Fruit fly (Drosophila melanogaster) whole organism, embryonic: Measurements from ENCODE around the gene Arl8.

Experiments
- ATbp ChIP-seq: fragments of 200-800 bp; sonication (Bioruptor generic); optimal IDR thresholded peaks from 2 replicates; lab custom pipeline; 2017; ENCODE audit warnings: missing biosample characterization, mild to moderate bottlenecking, missing genetic modification characterization, missing genetic modification reagents
- Ada2b ChIP-seq: fragments of 200-800 bp; sonication (Bioruptor generic); IDR thresholded peaks from 2 replicates; pipeline ENCODE4 v1.3.6; 2022; ENCODE audit warnings: missing biosample characterization, missing genetic modification characterization
- Aef1 ChIP-seq: fragments of 200-800 bp; sonication (Bioruptor generic); IDR thresholded peaks from 3 replicates; pipeline ENCODE4 v1.3.6; 2022; ENCODE audit warnings: missing biosample characterization, missing genetic modification characterization
- Bdp1 ChIP-seq: fragments of 200-800 bp; sonication (Bioruptor generic); optimal IDR thresholded peaks from 3 replicates; lab custom pipeline; 2016; ENCODE audit warnings: missing biosample characterization, missing genetic modification characterization
- CG10267 ChIP-seq: fragments of 200-800 bp; sonication (Bioruptor generic); optimal IDR thresholded peaks from 2 replicates; lab custom pipeline; 2018; ENCODE audit warnings: missing biosample characterization, mild to moderate bottlenecking, missing genetic modification characterization, moderate library complexity
- CG10366 ChIP-seq: fragments of 200-800 bp; sonication (Bioruptor generic); IDR thresholded peaks from 2 replicates; pipeline ENCODE4 v1.3.6; 2022; ENCODE audit warnings: missing biosample characterization, missing genetic modification characterization
- CG10979 ChIP-seq: fragments of 200-800 bp; sonication (Bioruptor generic); optimal IDR thresholded peaks from 2 replicates; lab custom pipeline; 2018; ENCODE audit warnings: missing biosample characterization, mild to moderate bottlenecking, missing genetic modification characterization, moderate library complexity
- CG11560 ChIP-seq: fragments of 200-800 bp; sonication (Bioruptor generic); IDR thresholded peaks from 3 replicates; pipeline ENCODE4 v1.3.6; 2022; ENCODE audit warnings: missing biosample characterization, missing genetic modification characterization
- CG12391 ChIP-seq: fragments of 200-800 bp; sonication (Bioruptor generic); optimal IDR thresholded peaks from 3 replicates; lab custom pipeline; 2018; ENCODE audit warnings: missing biosample characterization, mild to moderate bottlenecking, missing genetic modification characterization, moderate library complexity
- CG12942 ChIP-seq: fragments of 200-800 bp; sonication (Bioruptor generic); optimal IDR thresholded peaks from 3 replicates; lab custom pipeline; 2016; ENCODE audit warnings: missing biosample characterization, missing genetic modification characterization
- CG1529 ChIP-seq: fragments of 200-800 bp; sonication (Bioruptor generic); optimal IDR thresholded peaks from 3 replicates; lab custom pipeline; 2018; ENCODE audit warnings: missing biosample characterization, missing genetic modification characterization
- CG1602 ChIP-seq: fragments of 200-800 bp; sonication (Bioruptor generic); optimal IDR thresholded peaks from 3 replicates; lab custom pipeline; 2016; ENCODE audit warnings: missing biosample characterization, missing genetic modification characterization
- CG17328 ChIP-seq: fragments of 200-800 bp; sonication (Bioruptor generic); IDR thresholded peaks from 2 replicates; pipeline ENCODE4 v1.3.6; 2022; ENCODE audit warnings: missing biosample characterization, missing genetic modification characterization
- CG17568 ChIP-seq: fragments of 200-800 bp; sonication (Bioruptor generic); optimal IDR thresholded peaks from 2 replicates; lab custom pipeline; 2018; ENCODE audit warnings: missing biosample characterization, mild to moderate bottlenecking, missing genetic modification characterization, moderate library complexity
- CG2129 ChIP-seq: fragments of 200-800 bp; sonication (Bioruptor generic); IDR thresholded peaks from 2 replicates; pipeline ENCODE4 v1.3.6; 2022; ENCODE audit warnings: missing biosample characterization, missing genetic modification characterization; ENCODE audit not compliant: partially characterized antibody
- CG2875 ChIP-seq: fragments of 200-800 bp; sonication (Bioruptor generic); optimal IDR thresholded peaks from 2 replicates; lab custom pipeline; 2017; ENCODE audit warnings: missing biosample characterization, mild to moderate bottlenecking, missing genetic modification characterization, missing genetic modification reagents
- CG3838 ChIP-seq: fragments of 200-800 bp; sonication (Bioruptor generic); optimal IDR thresholded peaks from 3 replicates; lab custom pipeline; 2016; ENCODE audit warnings: missing biosample characterization, missing genetic modification characterization
- CG5180 ChIP-seq: fragments of 200-800 bp; sonication (Bioruptor generic); optimal IDR thresholded peaks from 3 replicates; lab custom pipeline; 2017; ENCODE audit warnings: missing biosample characterization, missing genetic modification characterization, mild to moderate bottlenecking, moderate library complexity, missing genetic modification reagents
- CG6689 ChIP-seq: fragments of 200-800 bp; sonication (Bioruptor generic); IDR thresholded peaks from 2 replicates; pipeline ENCODE4 v1.3.6; 2022; ENCODE audit warnings: missing biosample characterization, missing genetic modification characterization
- CG7928 ChIP-seq: fragments of 200-800 bp; sonication (Bioruptor generic); optimal IDR thresholded peaks from 2 replicates; lab custom pipeline; 2017; ENCODE audit warnings: missing biosample characterization, mild to moderate bottlenecking, missing genetic modification characterization
- CG8359 ChIP-seq: fragments of 200-800 bp; sonication (Bioruptor generic); optimal IDR thresholded peaks from 2 replicates; lab custom pipeline; 2017; ENCODE audit warnings: missing biosample characterization, mild to moderate bottlenecking, missing genetic modification characterization, borderline replicate concordance
- CG9437 ChIP-seq: fragments of 200-800 bp; sonication (Bioruptor generic); optimal IDR thresholded peaks from 2 replicates; lab custom pipeline; 2018; ENCODE audit warnings: missing biosample characterization, mild to moderate bottlenecking, missing genetic modification characterization
- Dbx ChIP-seq: fragments of 200-800 bp; sonication (Bioruptor generic); IDR thresholded peaks from 3 replicates; pipeline ENCODE4 v1.3.6; 2022; ENCODE audit warnings: missing biosample characterization, missing genetic modification characterization
- Ets65A ChIP-seq: fragments of 200-800 bp; sonication (Bioruptor generic); peaks from one replicate; lab custom pipeline; 2016; ENCODE audit warnings: missing biosample characterization, missing genetic modification characterization
- GATAe ChIP-seq: fragments of 200-800 bp; sonication (Bioruptor generic); conservative IDR thresholded peaks from 2 replicates; pipeline ENCODE4 v1.3.6; 2022; ENCODE audit warnings: missing biosample characterization, missing genetic modification characterization
- Hmr ChIP-seq: fragments of 200-800 bp; sonication (Bioruptor generic); optimal IDR thresholded peaks from 3 replicates; lab custom pipeline; 2017; ENCODE audit warnings: mild to moderate bottlenecking, missing biosample characterization, missing genetic modification reagents, missing genetic modification characterization
- Jarid2 ChIP-seq: fragments of 200-800 bp; sonication (Bioruptor generic); optimal IDR thresholded peaks from 3 replicates; lab custom pipeline; 2017; ENCODE audit warnings: mild to moderate bottlenecking, missing biosample characterization, missing genetic modification reagents, missing genetic modification characterization
- Lim3 ChIP-seq: fragments of 200-800 bp; sonication (Bioruptor generic); IDR thresholded peaks from 2 replicates; pipeline ENCODE4 v1.3.6; 2022; ENCODE audit warnings: missing biosample characterization, missing genetic modification characterization
- Ptx1 ChIP-seq: fragments of 200-800 bp; sonication (Bioruptor generic); IDR thresholded peaks from 2 replicates; pipeline ENCODE4 v1.3.6; 2022; ENCODE audit warnings: missing biosample characterization, missing genetic modification characterization
- Rfx ChIP-seq: fragments of 200-800 bp; sonication (Bioruptor generic); IDR thresholded peaks from 2 replicates; pipeline ENCODE4 v1.3.6; 2022; ENCODE audit warnings: missing biosample characterization, missing genetic modification characterization
- az2 ChIP-seq: fragments of 200-800 bp; sonication (Bioruptor generic); optimal IDR thresholded peaks from 3 replicates; lab custom pipeline; 2016; ENCODE audit warnings: missing biosample characterization, missing genetic modification characterization
- caup ChIP-seq: fragments of 200-800 bp; sonication (Bioruptor generic); optimal IDR thresholded peaks from 3 replicates; lab custom pipeline; 2017; ENCODE audit warnings: missing biosample characterization, mild to moderate bottlenecking, missing genetic modification characterization, moderate library complexity; ENCODE audit not compliant: severe bottlenecking
- da ChIP-seq: fragments of 200-800 bp; sonication (Bioruptor generic); optimal IDR thresholded peaks from 2 replicates; lab custom pipeline; 2016; ENCODE audit warnings: missing biosample characterization, missing genetic modification characterization
- gce ChIP-seq: fragments of 200-800 bp; sonication (Bioruptor generic); IDR thresholded peaks from 3 replicates; pipeline ENCODE4 v1.3.6; 2022; ENCODE audit warnings: missing biosample characterization, missing genetic modification characterization
- gsb ChIP-seq: fragments of 200-800 bp; sonication (Bioruptor generic); IDR thresholded peaks from 2 replicates; pipeline ENCODE4 v1.3.6; 2022; ENCODE audit warnings: missing biosample characterization, missing genetic modification characterization
- ham ChIP-seq: fragments of 200-800 bp; sonication (Bioruptor generic); IDR thresholded peaks from 2 replicates; pipeline ENCODE4 v1.3.6; 2022; ENCODE audit warnings: missing biosample characterization, missing genetic modification characterization
- her ChIP-seq: fragments of 200-800 bp; sonication (Bioruptor generic); optimal IDR thresholded peaks from 2 replicates; lab custom pipeline; 2016; ENCODE audit warnings: missing biosample characterization, missing genetic modification characterization
- jumu ChIP-seq: fragments of 200-800 bp; sonication (Bioruptor generic); optimal IDR thresholded peaks from 3 replicates; lab custom pipeline; 2016; ENCODE audit warnings: missing biosample characterization, missing genetic modification characterization
- lilli ChIP-seq: fragments of 200-800 bp; sonication (Bioruptor generic); optimal IDR thresholded peaks from 3 replicates; lab custom pipeline; 2016; ENCODE audit warnings: missing biosample characterization, missing genetic modification characterization
- lola ChIP-seq, 3 experiments: fragments of >200 bp in 2 of 3; fragments of 200-800 bp in 1 of 3; sonication (Bioruptor generic) in 1 of 3; optimal IDR thresholded peaks; 2 replicates each; lab custom pipeline; 2017 to 2019; ENCODE audit warnings: missing biosample characterization in 3 of 3, missing genetic modification characterization in 3 of 3, mild to moderate bottlenecking in 1 of 3, moderate library complexity in 1 of 3
- lov ChIP-seq, 2 experiments: fragments of 200-800 bp in 1 of 2; fragments of >200 bp in 1 of 2; sonication (Bioruptor generic) in 1 of 2; IDR thresholded peaks in 1 of 2; optimal IDR thresholded peaks in 1 of 2; 2 replicates in 1 of 2; 3 replicates in 1 of 2; pipeline versions ENCODE4 v1.3.6 to Lab custom; 2017 to 2022; ENCODE audit warnings: missing biosample characterization in 1 of 2, missing genetic modification characterization in 1 of 2
- odd ChIP-seq: fragments of 200-800 bp; sonication (Bioruptor generic); optimal IDR thresholded peaks from 2 replicates; lab custom pipeline; 2017; ENCODE audit warnings: missing biosample characterization, mild to moderate bottlenecking, missing genetic modification characterization
- pb ChIP-seq: fragments of 200-800 bp; sonication (Bioruptor generic); optimal IDR thresholded peaks from 3 replicates; lab custom pipeline; 2016; ENCODE audit warnings: missing biosample characterization, missing genetic modification characterization
- sisA ChIP-seq: fragments of 200-800 bp; sonication (Bioruptor generic); IDR thresholded peaks from 2 replicates; pipeline ENCODE4 v1.3.6; 2022; ENCODE audit warnings: missing biosample characterization, missing genetic modification characterization
- sug ChIP-seq: fragments of 200-800 bp; optimal IDR thresholded peaks from 2 replicates; lab custom pipeline; 2019; ENCODE audit warnings: missing biosample characterization, mild to moderate bottlenecking, missing genetic modification characterization, moderate library complexity
- ttk ChIP-seq: fragments of 200-800 bp; sonication (Bioruptor generic); IDR thresholded peaks from 2 replicates; pipeline ENCODE4 v2.1.2; 2022; ENCODE audit warnings: missing biosample characterization, missing genetic modification characterization
- usp ChIP-seq: fragments of >200 bp; optimal IDR thresholded peaks from 2 replicates; lab custom pipeline; 2017; ENCODE audit warnings: missing biosample characterization, missing genetic modification characterization
- wek ChIP-seq: fragments of 200-800 bp; sonication (Bioruptor generic); optimal IDR thresholded peaks from 3 replicates; lab custom pipeline; 2018; ENCODE audit warnings: missing biosample characterization, mild to moderate bottlenecking, missing genetic modification characterization, moderate library complexity

Arl8 gene

DNA sequence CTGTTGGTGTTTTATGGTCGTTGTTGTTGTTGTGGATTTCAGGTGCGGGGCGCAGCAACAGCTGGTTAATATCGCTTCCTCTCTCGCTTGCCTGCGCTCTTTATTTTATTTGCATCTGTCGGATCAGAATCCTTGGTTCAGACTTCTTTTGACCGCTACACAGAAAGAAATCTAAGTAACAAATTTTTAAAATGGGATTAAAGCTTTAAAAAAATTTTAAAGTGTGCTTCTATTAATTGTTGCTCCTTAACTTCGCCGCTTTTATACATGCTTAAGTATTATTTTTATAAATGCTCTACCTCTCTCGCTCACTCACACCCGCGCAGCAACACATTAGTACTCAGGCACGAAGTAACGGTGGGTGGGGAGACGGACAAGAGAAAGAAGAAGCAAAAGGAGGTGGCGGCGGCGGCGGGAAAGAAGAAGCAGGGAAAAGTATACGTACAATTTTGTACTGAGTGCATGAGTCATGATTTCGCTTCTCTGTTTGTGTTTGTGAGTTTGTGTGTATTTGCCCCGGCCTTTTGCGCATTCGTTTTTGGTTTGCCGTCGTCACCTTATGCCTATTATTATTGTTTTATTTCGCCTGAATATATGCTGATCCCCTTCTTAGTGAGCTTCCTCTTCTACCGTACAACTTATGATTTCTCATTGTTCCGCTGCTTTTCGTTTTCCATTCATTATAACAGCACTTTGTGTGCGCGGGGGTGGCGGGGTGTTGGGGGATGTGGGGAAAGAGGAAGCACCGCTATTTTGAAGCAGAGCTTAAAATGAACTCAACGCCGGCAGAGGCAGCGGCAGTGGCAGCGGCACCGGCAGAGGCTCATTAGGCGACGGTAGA lies 12.4 kb upstream of the Arl8 start (continued):
- peak; percentile 90 for TF ChIP-seq lilli (GFP tag; lab: Kevin White, UChicago)
- TF ChIP-seq jumu, result peak; percentile 77
- no peak for TF ChIP-seq Lim3 (GFP tag; lab: Robert Waterston, UW)
- TF ChIP-seq CG11560 (tag; lab: Robert Waterston, UW), result 0 out of 3 replicates have a peak, but pooled peaks have one; percentile 38
- no peak for TF ChIP-seq CG2129 (GFP tag; lab: Robert Waterston, UW)
- TF ChIP-seq CG10267 (tag; lab: Kevin White, UChicago), result peak; percentile 81
- peak; percentile 52 for TF ChIP-seq Bdp1
- peak; percentile 75 for TF ChIP-seq CG10366 (GFP tag; lab: Robert Waterston, UW)
- peak; percentile 81 for TF ChIP-seq ATbp (GFP tag; lab: Kevin White, UChicago)
- TF ChIP-seq Ada2b (GFP tag; lab: Robert Waterston, UW), result peak; percentile 77
- no peak for TF ChIP-seq GATAe (GFP tag; lab: Robert Waterston, UW)
- TF ChIP-seq CG17568 (GFP tag; lab: Kevin White, UChicago), result peak; percentile 73
- peak; percentile 94 for TF ChIP-seq Ets65A
- peak; percentile 41 for TF ChIP-seq CG5180
- TF ChIP-seq da (GFP tag; lab: Kevin White, UChicago), result peak; percentile 71
- peak; percentile 84 for TF ChIP-seq Aef1 (GFP tag; lab: Robert Waterston, UW)
- TF ChIP-seq lola (GFP tag; optimal IDR thresholded peaks at IDR 0.05; lab: Kevin White, UChicago), result peak in 1 of 3 experiments; percentile 74
- peak; percentile 62 for TF ChIP-seq her (GFP tag; lab: Kevin White, UChicago)
- TF ChIP-seq wek (GFP tag; lab: Kevin White, UChicago), result peak; percentile 18
- no peak for TF ChIP-seq usp (GFP tag; lab: Kevin White, UChicago)
- TF ChIP-seq CG12391, result peak; percentile 90
- peak; percentile 47; the same call in 1 of the 2 replicates for TF ChIP-seq gsb (GFP tag; lab: Robert Waterston, UW)
- TF ChIP-seq sug, result peak; percentile 53
- TF ChIP-seq CG1602 (GFP tag; lab: Kevin White, UChicago), result peak; percentile 53
- peak; percentile 58 for TF ChIP-seq odd (GFP tag; lab: Kevin White, UChicago)
- TF ChIP-seq CG6689 (GFP tag; lab: Robert Waterston, UW), result peak; percentile 75
- peak; percentile 89 for TF ChIP-seq CG10979
- peak; percentile 71 for TF ChIP-seq CG1529 (GFP tag; lab: Kevin White, UChicago)
- peak; percentile 82 for TF ChIP-seq sisA
- peak; percentile 81 for TF ChIP-seq Rfx (GFP tag; lab: Robert Waterston, UW)
- TF ChIP-seq CG2875 (GFP tag; lab: Kevin White, UChicago), result peak; percentile 63
- peak; percentile 66 for TF ChIP-seq ttk (GFP tag; lab: Robert Waterston, UW)
- TF ChIP-seq ham, result 0 out of 2 replicates have a peak, but pooled peaks have one; percentile 49
- peak; percentile 79 for TF ChIP-seq az2 (GFP tag; lab: Kevin White, UChicago)
- peak; percentile 77; the same call in 1 of the 3 replicates for TF ChIP-seq gce
- TF ChIP-seq Hmr (GFP tag; lab: Kevin White, UChicago), result peak; percentile 86
- peak; percentile 76 for TF ChIP-seq Dbx
- TF ChIP-seq CG7928 (GFP tag; lab: Kevin White, UChicago), result peak; percentile 29
- peak; percentile 84 for TF ChIP-seq Ptx1 (GFP tag; lab: Robert Waterston, UW)
- peak; percentile 85 for TF ChIP-seq pb
- TF ChIP-seq CG8359 (GFP tag; lab: Kevin White, UChicago), result peak; percentile 71
- peak; percentile 37 for TF ChIP-seq CG9437
- peak; percentile 85 for TF ChIP-seq CG17328 (GFP tag; lab: Robert Waterston, UW)
- no peak for TF ChIP-seq lov (optimal IDR thresholded peaks at IDR 0.05; lab: Kevin White, UChicago)
- peak; percentile 76; the same call in 2 of the 3 replicates for TF ChIP-seq lov (GFP tag; IDR thresholded peaks at IDR 0.05; lab: Robert Waterston, UW)
- TF ChIP-seq CG12942 (GFP tag; lab: Kevin White, UChicago), result peak; percentile 65
- TF ChIP-seq caup (GFP tag; lab: Kevin White, UChicago), result peak; percentile 76
- TF ChIP-seq CG3838 (GFP tag; lab: Kevin White, UChicago), result peak; percentile 59
- TF ChIP-seq Jarid2 (GFP tag; lab: Kevin White, UChicago), result peak; percentile 43
